Fruit fly (Drosophila melanogaster): ENCODE measurements around the gene CG8003.

Gene CG8003

DNA sequence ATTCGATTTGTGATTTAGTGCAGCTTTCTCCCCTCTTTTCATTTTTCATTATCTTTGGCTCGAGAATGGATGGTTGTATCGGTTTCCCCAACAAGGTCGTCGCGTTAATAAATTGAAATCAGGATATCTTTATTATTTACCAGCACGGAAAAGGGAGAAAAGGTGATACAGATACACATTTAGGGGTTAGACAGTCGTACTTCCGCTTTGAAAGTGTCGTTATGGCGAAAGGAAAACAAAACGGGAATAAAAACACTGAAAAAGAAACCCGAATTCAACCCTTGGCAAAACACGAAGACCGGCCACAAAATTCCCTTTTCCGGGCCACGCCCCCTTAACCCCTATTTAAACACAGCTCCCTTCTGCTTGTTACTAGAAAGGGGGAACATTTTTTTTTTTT, 23.2 kb downstream of the CG8003 start:
- TF ChIP-seq EcR (GFP tag; optimal IDR thresholded peaks at IDR 0.05) (no peak), CG13204 (GFP tag; optimal IDR thresholded peaks at IDR 0.05) (no peak), CG9948 (tag; optimal IDR thresholded peaks at IDR 0.05) (no peak)

- TF ChIP-seq CG15710 (tag; optimal IDR thresholded peaks at IDR 0.05) (no peak), CG9948 (tag; optimal IDR thresholded peaks at IDR 0.05) (no peak), CG10348 (GFP tag; IDR thresholded peaks at IDR 0.05) (no peak), fd96Ca (GFP tag; IDR thresholded peaks at IDR 0.05) (no peak), gl (tag; optimal IDR thresholded peaks at IDR 0.05) (no peak), Pif1A (GFP tag; optimal IDR thresholded peaks at IDR 0.05) (no peak), CG13204 (GFP tag; optimal IDR thresholded peaks at IDR 0.05) (no peak), CG4496 (GFP tag; IDR thresholded peaks at IDR 0.05) (no peak), Ets98B (GFP tag; IDR thresholded peaks at IDR 0.05) (no peak)
Measured at dm6 chr3L:10686625-10687024, 25.4 kb downstream of the CG8003 start.

- TF ChIP-seq CG14655 (GFP tag; optimal IDR thresholded peaks at IDR 0.05) (no peak), CG34367 (tag; optimal IDR thresholded peaks at IDR 0.05) (no peak), CG32121 (GFP tag; IDR thresholded peaks at IDR 0.05) (peak; percentile 51), Pif1B (GFP tag; optimal IDR thresholded peaks at IDR 0.05) (no peak), CG15710 (tag; optimal IDR thresholded peaks at IDR 0.05) (no peak), CG8301 (tag; optimal IDR thresholded peaks at IDR 0.05) (no peak), CG9948 (tag; optimal IDR thresholded peaks at IDR 0.05) (no peak), Pif1A (GFP tag; optimal IDR thresholded peaks at IDR 0.05) (no peak), CG12605 (GFP tag; IDR thresholded peaks at IDR 0.05) (0 out of 2 replicates have a peak, but pooled peaks have one; percentile 20), CG8159 (tag; optimal IDR thresholded peaks at IDR 0.05) (no peak), CG10348 (GFP tag; IDR thresholded peaks at IDR 0.05) (no peak), D1 (tag; optimal IDR thresholded peaks at IDR 0.05) (peak; percentile 71), EcR (GFP tag; optimal IDR thresholded peaks at IDR 0.05) (no peak), Snoo (tag; optimal IDR thresholded peaks at IDR 0.05) (no peak), fd96Ca (GFP tag; IDR thresholded peaks at IDR 0.05) (no peak), Ets98B (GFP tag; IDR thresholded peaks at IDR 0.05) (peak; percentile 27), CG4496 (GFP tag; IDR thresholded peaks at IDR 0.05) (peak; percentile 45; the same call in 1 of the 3 replicates), gl (tag; optimal IDR thresholded peaks at IDR 0.05) (no peak), CG17806 (tag; optimal IDR thresholded peaks at IDR 0.05) (no peak)
Measured at dm6 chr3L:10690904-10691408, 29.7 kb downstream of the CG8003 start, which contains the start of gene CG11811. TSS of gene CG11811 (plus strand) at chr3L:10691024.

DNA sequence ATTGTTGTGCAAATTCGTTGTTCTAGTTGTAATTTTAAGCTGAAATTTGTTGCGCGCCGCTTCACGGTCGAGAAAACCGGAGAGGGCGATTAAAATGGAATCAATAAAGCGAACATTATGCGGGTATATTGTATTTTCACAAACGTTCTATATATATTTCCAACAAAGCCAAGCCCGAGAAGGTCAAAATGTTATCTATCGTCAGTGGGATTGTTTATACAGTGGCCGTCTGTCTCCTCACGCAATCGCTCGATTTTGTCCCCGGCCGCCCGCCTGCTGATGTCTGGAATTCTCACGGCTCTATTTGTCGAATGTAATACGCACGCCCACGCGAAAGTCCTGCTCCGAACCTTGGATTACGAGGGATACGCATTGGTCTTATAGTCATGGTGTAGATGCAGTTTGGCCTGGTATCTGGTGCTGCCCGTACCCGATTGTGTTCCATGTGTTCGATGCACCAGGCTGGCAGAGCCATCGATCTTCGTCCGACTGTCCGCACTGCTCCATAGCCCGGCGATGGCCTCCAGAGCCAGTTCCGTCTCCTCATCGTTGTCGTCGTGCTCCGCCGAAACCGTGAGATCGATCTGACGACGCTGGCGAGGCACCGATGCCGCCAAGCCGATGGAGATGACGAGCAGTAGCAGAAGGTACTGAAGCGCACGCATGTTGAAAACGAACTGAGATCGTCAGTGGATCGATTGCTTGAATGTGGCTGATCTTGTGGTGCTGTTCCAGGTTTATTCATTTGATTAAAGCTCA, 31.4 kb downstream of the CG8003 start, which contains the start of gene CG33493:
Gene CG33493, minus strand, starts transcription at position 709 of the 759 bp plus-strand sequence.
- no peak for TF ChIP-seq CG17806 (tag; optimal IDR thresholded peaks at IDR 0.05)
- no peak for TF ChIP-seq EcR (GFP tag; optimal IDR thresholded peaks at IDR 0.05)
- TF ChIP-seq CG9948 (tag; optimal IDR thresholded peaks at IDR 0.05): no peak
- TF ChIP-seq Ets98B (GFP tag; IDR thresholded peaks at IDR 0.05): no peak
- no peak for TF ChIP-seq CG34367 (tag; optimal IDR thresholded peaks at IDR 0.05)
- no peak for TF ChIP-seq Pif1A (GFP tag; optimal IDR thresholded peaks at IDR 0.05)
- TF ChIP-seq CG13204 (GFP tag; optimal IDR thresholded peaks at IDR 0.05): no peak
- no peak for TF ChIP-seq Pif1B (GFP tag; optimal IDR thresholded peaks at IDR 0.05)
- no peak for TF ChIP-seq CG8301 (tag; optimal IDR thresholded peaks at IDR 0.05)
- TF ChIP-seq D1 (tag; optimal IDR thresholded peaks at IDR 0.05): no peak
- no peak for TF ChIP-seq Snoo (tag; optimal IDR thresholded peaks at IDR 0.05)
- TF ChIP-seq CG32121 (GFP tag; IDR thresholded peaks at IDR 0.05): no peak
- no peak for TF ChIP-seq rn (GFP tag; IDR thresholded peaks at IDR 0.05)
- no peak for TF ChIP-seq gl (tag; optimal IDR thresholded peaks at IDR 0.05)
- TF ChIP-seq CG14655 (GFP tag; optimal IDR thresholded peaks at IDR 0.05): no peak
- TF ChIP-seq CG15710 (tag; optimal IDR thresholded peaks at IDR 0.05): no peak
- TF ChIP-seq CG12605 (GFP tag; IDR thresholded peaks at IDR 0.05): no peak
- TF ChIP-seq CG4496 (GFP tag; IDR thresholded peaks at IDR 0.05): no peak

DNA sequence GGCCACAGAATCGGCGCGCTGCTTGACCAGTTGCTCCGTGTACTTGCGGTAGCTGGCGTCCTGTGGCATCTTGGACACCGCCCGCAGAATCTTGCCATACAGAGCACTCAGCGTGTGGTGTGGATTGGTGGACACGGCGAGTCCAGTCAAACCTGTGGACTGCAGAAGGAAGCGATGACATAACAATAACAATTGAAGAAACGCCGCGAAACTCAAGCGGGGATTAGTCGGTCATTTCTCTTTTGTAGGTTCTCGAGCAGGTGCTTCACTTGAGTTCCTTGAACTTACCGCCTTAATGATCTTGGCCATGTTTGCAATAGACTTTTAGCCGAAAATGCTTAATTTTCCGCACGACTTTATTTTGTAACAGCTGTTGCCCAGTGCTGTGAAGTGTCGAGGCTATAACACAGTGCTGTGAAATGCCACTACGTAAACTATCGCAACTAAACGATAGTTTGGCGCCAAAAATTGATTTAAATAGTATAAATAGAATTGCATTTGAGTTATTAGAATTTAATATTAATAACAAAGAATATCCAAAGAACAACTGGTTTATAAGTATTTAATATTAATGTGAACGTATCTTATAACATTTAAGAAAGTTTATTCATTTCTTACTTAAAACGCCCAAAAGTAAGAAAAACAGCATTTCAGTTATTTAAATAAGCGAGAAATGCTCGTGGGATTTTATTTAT, 32.6 kb downstream of the CG8003 start, which contains the start of gene ND-13B:
Gene ND-13B, minus strand, starts transcription at position 400 of the 695 bp plus-strand sequence.
- TF ChIP-seq CG13204 (GFP tag; optimal IDR thresholded peaks at IDR 0.05) (no peak), D1 (tag; optimal IDR thresholded peaks at IDR 0.05) (peak; percentile 52)

DNA sequence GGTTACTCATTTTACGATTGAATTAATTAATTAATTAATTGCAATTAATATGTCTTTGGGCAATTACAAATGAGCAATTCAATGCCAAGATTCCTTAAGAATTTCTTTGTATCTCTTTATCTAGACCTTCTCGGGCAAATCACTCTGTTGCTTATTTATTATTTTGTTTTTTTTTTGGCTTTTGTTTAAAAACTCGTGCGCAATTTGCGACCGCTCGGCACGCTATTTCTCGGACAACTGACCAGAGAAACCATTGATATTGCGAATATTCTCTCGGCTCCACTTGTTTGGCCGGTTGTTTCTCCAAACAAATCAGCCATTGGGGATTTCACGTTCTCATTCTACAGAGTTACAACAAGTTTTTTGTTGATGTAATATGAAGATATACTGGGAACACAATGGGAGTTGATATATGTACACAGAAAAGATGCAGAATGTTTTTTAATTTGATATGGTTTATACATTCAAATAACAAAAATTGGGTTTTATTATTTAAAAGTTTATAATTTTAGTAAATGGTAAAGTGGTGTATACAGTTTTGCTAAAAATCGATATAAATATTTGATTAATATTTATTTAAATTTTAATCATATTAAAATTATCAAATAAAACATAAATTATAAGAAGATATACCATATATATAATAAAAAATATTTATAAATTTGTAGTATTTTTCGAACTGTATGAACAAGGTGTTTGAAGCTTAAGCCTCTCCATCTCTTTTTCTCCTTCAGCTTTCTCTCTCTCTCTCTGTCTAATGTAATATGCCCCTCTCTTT, 35.5 kb downstream of the CG8003 start, which contains the start of gene NijA:
Gene NijA, minus strand, starts transcription at position 243 of the 778 bp plus-strand sequence.
- TF ChIP-seq EcR (GFP tag; optimal IDR thresholded peaks at IDR 0.05): no peak
- TF ChIP-seq Pif1A (GFP tag; optimal IDR thresholded peaks at IDR 0.05): no peak
- peak; percentile 72 for TF ChIP-seq CG34367 (tag; optimal IDR thresholded peaks at IDR 0.05)
- TF ChIP-seq CG12605 (GFP tag; IDR thresholded peaks at IDR 0.05): peak; percentile 49; the same call in 1 of the 2 replicates
- no peak for TF ChIP-seq fd96Ca (GFP tag; IDR thresholded peaks at IDR 0.05)
- peak; percentile 39 for TF ChIP-seq CG17806 (tag; optimal IDR thresholded peaks at IDR 0.05)
- no peak for TF ChIP-seq CG10348 (GFP tag; IDR thresholded peaks at IDR 0.05)
- TF ChIP-seq Snoo (tag; optimal IDR thresholded peaks at IDR 0.05): peak; percentile 41
- no peak for TF ChIP-seq CG14655 (GFP tag; optimal IDR thresholded peaks at IDR 0.05)
- peak; percentile 1 for TF ChIP-seq D1 (tag; optimal IDR thresholded peaks at IDR 0.05)
- peak; percentile 35; the same call in 1 of the 2 replicates for TF ChIP-seq Ets98B (GFP tag; IDR thresholded peaks at IDR 0.05)
- TF ChIP-seq CG8159 (tag; optimal IDR thresholded peaks at IDR 0.05): peak; percentile 91
- TF ChIP-seq CG13204 (GFP tag; optimal IDR thresholded peaks at IDR 0.05): no peak
- peak; percentile 7 for TF ChIP-seq CG8301 (tag; optimal IDR thresholded peaks at IDR 0.05)
- TF ChIP-seq CG9948 (tag; optimal IDR thresholded peaks at IDR 0.05): peak; percentile 82
- peak; percentile 44 for TF ChIP-seq Pif1B (GFP tag; optimal IDR thresholded peaks at IDR 0.05)
- TF ChIP-seq rn (GFP tag; IDR thresholded peaks at IDR 0.05): no peak
- peak; percentile 25 for TF ChIP-seq gl (tag; optimal IDR thresholded peaks at IDR 0.05)
- TF ChIP-seq CG32121 (GFP tag; IDR thresholded peaks at IDR 0.05): no peak
- no peak for TF ChIP-seq CG4496 (GFP tag; IDR thresholded peaks at IDR 0.05)
- peak; percentile 85 for TF ChIP-seq CG15710 (tag; optimal IDR thresholded peaks at IDR 0.05)

Data from whole organism, pupa.